Comparison of ENCODE assay signal across 4 worm cellular contexts in genomic region chrIII:5958172-5958886, ce11.
TF ChIP-seq lines count a peak whose summit lies in the region.

nono-1 (minus strand) TSS chrIII:5958246.
nop-1 (plus strand) TSS chrIII:5958722.

TF ChIP-seq in whole organism, L2 larva, 48 proteins besides CTCF, POLR2A, EP300 and RAD21:
- TF ChIP-seq lin-13 (GFP tag; optimal IDR thresholded peaks at IDR 0.05; lab: Kevin White, UChicago), result peak; percentile 5
- TF ChIP-seq C34F6.9 (tag; optimal IDR thresholded peaks at IDR 0.05; lab: Kevin White, UChicago), result peak; percentile 58
- no peak for TF ChIP-seq lin-11 (tag; optimal IDR thresholded peaks at IDR 0.05; lab: Kevin White, UChicago)
- TF ChIP-seq unc-55 (GFP tag; optimal IDR thresholded peaks at IDR 0.05; lab: Kevin White, UChicago), result peak; percentile 59
- TF ChIP-seq ama-1 (optimal IDR thresholded peaks at IDR 0.05; lab: Kevin White, UChicago), result peak; percentile 10
- no peak for TF ChIP-seq peb-1 (tag; optimal IDR thresholded peaks at IDR 0.05; lab: Kevin White, UChicago)
- peak in 1 of 2 experiments; percentile 37 for TF ChIP-seq lsy-2 (tag; optimal IDR thresholded peaks at IDR 0.05; lab: Kevin White, UChicago)
TF ChIP-seq in whole organism, L2 larva: peak in this region for 5.

TF ChIP-seq in whole organism, L4 larva, 104 proteins besides CTCF, POLR2A, EP300 and RAD21 (continues in another document):
- TF ChIP-seq zfp-2 (tag; optimal IDR thresholded peaks at IDR 0.05; lab: Kevin White, UChicago) (no peak), vab-7 (GFP tag; IDR thresholded peaks at IDR 0.05; lab: Robert Waterston, UW) (no peak), mes-2 (tag; optimal IDR thresholded peaks at IDR 0.05; lab: Kevin White, UChicago; ENCODE audit: poor library complexity, severe bottlenecking) (peak; percentile 43), mxl-2 (GFP tag; conservative IDR thresholded peaks at IDR 0.05; lab: Robert Waterston, UW) (no peak), Y105C5A.15 (GFP tag; IDR thresholded peaks at IDR 0.05; lab: Robert Waterston, UW) (no peak), lsy-2 (tag; optimal IDR thresholded peaks at IDR 0.05; lab: Kevin White, UChicago) (peak in 1 of 2 experiments; percentile 17), ZK546.5 (tag; optimal IDR thresholded peaks at IDR 0.05; lab: Kevin White, UChicago) (no peak), ztf-7 (tag; optimal IDR thresholded peaks at IDR 0.05; lab: Kevin White, UChicago) (no peak), rbr-2 (tag; optimal IDR thresholded peaks at IDR 0.05; lab: Kevin White, UChicago) (no peak), T20F7.1 (GFP tag; optimal IDR thresholded peaks at IDR 0.05; lab: Kevin White, UChicago) (no peak), F10B5.3 (tag; optimal IDR thresholded peaks at IDR 0.05; lab: Kevin White, UChicago) (no peak), zfp-3 (GFP tag; conservative IDR thresholded peaks at IDR 0.05; lab: Robert Waterston, UW) (no peak), ceh-44 (GFP tag; IDR thresholded peaks at IDR 0.05; lab: Robert Waterston, UW) (no peak), ctbp-1 (GFP tag; IDR thresholded peaks at IDR 0.05; lab: Robert Waterston, UW) (no peak), dve-1 (tag; optimal IDR thresholded peaks at IDR 0.05; lab: Kevin White, UChicago; ENCODE audit: insufficient read depth) (no peak), zip-11 (GFP tag; IDR thresholded peaks at IDR 0.05; lab: Robert Waterston, UW) (no peak), sdz-12 (GFP tag; optimal IDR thresholded peaks at IDR 0.05; lab: Kevin White, UChicago) (no peak), lin-38 (GFP tag; IDR thresholded peaks at IDR 0.05; lab: Robert Waterston, UW) (no peak), aha-1 (tag; lab: Kevin White, UChicago) (peak; percentile 58), madf-5 (GFP tag; IDR thresholded peaks at IDR 0.05; lab: Robert Waterston, UW) (no peak), R02D3.7 (tag; optimal IDR thresholded peaks at IDR 0.05; lab: Kevin White, UChicago) (no peak), daf-16 (GFP tag; optimal IDR thresholded peaks at IDR 0.05; lab: Kevin White, UChicago) (no peak), daf-16 (tag; optimal IDR thresholded peaks at IDR 0.05; lab: Kevin White, UChicago) (no peak), hlh-30 (tag; optimal IDR thresholded peaks at IDR 0.05; lab: Kevin White, UChicago; ENCODE audit: insufficient read depth) (peak; percentile 42), mdl-1 (tag; optimal IDR thresholded peaks at IDR 0.05; lab: Kevin White, UChicago) (peak in 1 of 2 experiments; percentile 53), dmd-6 (GFP tag; IDR thresholded peaks at IDR 0.05; lab: Robert Waterston, UW) (no peak), unc-130 (GFP tag; optimal IDR thresholded peaks at IDR 0.05; lab: Kevin White, UChicago) (no peak), nhr-111 (GFP tag; optimal IDR thresholded peaks at IDR 0.05; lab: Kevin White, UChicago) (no peak), nhr-76 (tag; optimal IDR thresholded peaks at IDR 0.05; lab: Kevin White, UChicago) (no peak)

TF ChIP-seq in whole organism, late embryonic, 69 proteins besides CTCF, POLR2A, EP300 and RAD21:
- TF ChIP-seq pag-3 (tag; optimal IDR thresholded peaks at IDR 0.05; lab: Kevin White, UChicago; ENCODE audit: borderline replicate concordance) (no peak), ceh-2 (tag; optimal IDR thresholded peaks at IDR 0.05; lab: Kevin White, UChicago) (no peak), C38D4.7 (GFP tag; optimal IDR thresholded peaks at IDR 0.05; lab: Kevin White, UChicago) (no peak), ets-4 (tag; optimal IDR thresholded peaks at IDR 0.05; lab: Kevin White, UChicago) (peak; percentile 59), pax-1 (tag; optimal IDR thresholded peaks at IDR 0.05; lab: Kevin White, UChicago) (no peak), unc-42 (tag; optimal IDR thresholded peaks at IDR 0.05; lab: Kevin White, UChicago) (no peak), fkh-6 (tag; optimal IDR thresholded peaks at IDR 0.05; lab: Kevin White, UChicago) (no peak), odd-2 (tag; optimal IDR thresholded peaks at IDR 0.05; lab: Kevin White, UChicago) (no peak), F13H6.1 (tag; optimal IDR thresholded peaks at IDR 0.05; lab: Kevin White, UChicago) (no peak), nfya-1 (tag; optimal IDR thresholded peaks at IDR 0.05; lab: Kevin White, UChicago) (peak; percentile 65), ceh-34 (tag; optimal IDR thresholded peaks at IDR 0.05; lab: Kevin White, UChicago) (peak; percentile 12), elt-4 (tag; optimal IDR thresholded peaks at IDR 0.05; lab: Kevin White, UChicago) (no peak), dmd-4 (tag; optimal IDR thresholded peaks at IDR 0.05; lab: Kevin White, UChicago; ENCODE audit: borderline replicate concordance) (no peak), K09A11.1 (tag; optimal IDR thresholded peaks at IDR 0.05; lab: Kevin White, UChicago; ENCODE audit: insufficient read depth) (no peak), ceh-31 (tag; optimal IDR thresholded peaks at IDR 0.05; lab: Kevin White, UChicago) (peak; percentile 40), unc-3 (GFP tag; conservative IDR thresholded peaks at IDR 0.05; lab: Robert Waterston, UW) (no peak), unc-3 (tag; optimal IDR thresholded peaks at IDR 0.05; lab: Kevin White, UChicago) (no peak), ceh-48 (tag; optimal IDR thresholded peaks at IDR 0.05; lab: Kevin White, UChicago) (peak; percentile 49)
TF ChIP-seq in whole organism, late embryonic: peak in this region for 5.

TF ChIP-seq in whole organism, mixed stage, embryonic, 35 proteins besides CTCF, POLR2A, EP300 and RAD21:
- peak; percentile 9 for TF ChIP-seq ces-1 (GFP tag; optimal IDR thresholded peaks at IDR 0.05; lab: Kevin White, UChicago)
- no peak for TF ChIP-seq mab-5 (tag; optimal IDR thresholded peaks at IDR 0.05; lab: Kevin White, UChicago)
- peak; percentile 100 for TF ChIP-seq ceh-39 (tag; optimal IDR thresholded peaks at IDR 0.05; lab: Kevin White, UChicago)
- TF ChIP-seq mep-1 (tag; optimal IDR thresholded peaks at IDR 0.05; lab: Kevin White, UChicago), result peak; percentile 10
- peak; percentile 22 for TF ChIP-seq mls-2 (tag; optimal IDR thresholded peaks at IDR 0.05; lab: Kevin White, UChicago)
TF ChIP-seq in whole organism, mixed stage, embryonic: peak in this region for 4.
